Fruit fly (Drosophila melanogaster) whole organism, prepupa: ENCODE data around the gene CG43702.

ENCODE experiments used
- Blimp-1 ChIP-seq: fragments of 200-800 bp; sonication (Bioruptor generic); optimal IDR thresholded peaks from 3 replicates; lab custom pipeline; 2017; ENCODE audit warnings: missing biosample characterization, missing genetic modification characterization, mild to moderate bottlenecking, moderate library complexity, missing genetic modification reagents
- CG10631 ChIP-seq: fragments of 200-800 bp; sonication (Bioruptor generic); optimal IDR thresholded peaks from 2 replicates; lab custom pipeline; 2016; ENCODE audit warnings: missing biosample characterization, missing genetic modification characterization
- CG10669 ChIP-seq: fragments of 200-800 bp; sonication (Bioruptor generic); optimal IDR thresholded peaks from 3 replicates; lab custom pipeline; 2018; ENCODE audit warnings: missing biosample characterization, mild to moderate bottlenecking, missing genetic modification characterization, moderate library complexity
- CG11294 ChIP-seq: fragments of 200-800 bp; sonication (Bioruptor generic); IDR thresholded peaks from 2 replicates; pipeline ENCODE4 v1.3.6; 2022; ENCODE audit warnings: missing biosample characterization, missing genetic modification characterization
- CG11902 ChIP-seq: fragments of 200-800 bp; sonication (Bioruptor generic); optimal IDR thresholded peaks from 3 replicates; lab custom pipeline; 2016; ENCODE audit warnings: missing biosample characterization, missing genetic modification characterization
- CG1621 ChIP-seq: fragments of 200-800 bp; sonication (Bioruptor generic); optimal IDR thresholded peaks from 3 replicates; lab custom pipeline; 2018; ENCODE audit warnings: missing biosample characterization, mild to moderate bottlenecking, missing genetic modification characterization
- CG16779 ChIP-seq: fragments of 200-800 bp; sonication (Bioruptor generic); optimal IDR thresholded peaks from 3 replicates; lab custom pipeline; 2017; ENCODE audit warnings: missing biosample characterization, mild to moderate bottlenecking, missing genetic modification characterization
- CG31627 ChIP-seq: fragments of 200-800 bp; sonication (Bioruptor generic); optimal IDR thresholded peaks from 3 replicates; lab custom pipeline; 2016; ENCODE audit warnings: missing biosample characterization, missing genetic modification characterization
- CG32006 ChIP-seq: fragments of 200-800 bp; sonication (Bioruptor generic); optimal IDR thresholded peaks from 3 replicates; lab custom pipeline; 2017; ENCODE audit warnings: missing biosample characterization, mild to moderate bottlenecking, missing genetic modification characterization
- CG4318 ChIP-seq: fragments of 200-800 bp; sonication (Bioruptor generic); optimal IDR thresholded peaks from 3 replicates; lab custom pipeline; 2017; ENCODE audit warnings: missing biosample characterization, mild to moderate bottlenecking, missing genetic modification characterization
- CG6163 ChIP-seq: fragments of 200-800 bp; sonication (Bioruptor generic); IDR thresholded peaks from 3 replicates; pipeline ENCODE4 v1.3.6; 2022; ENCODE audit warnings: missing biosample characterization, missing genetic modification characterization
- CG6276 ChIP-seq: fragments of 200-800 bp; sonication (Bioruptor generic); optimal IDR thresholded peaks from 2 replicates; lab custom pipeline; 2017; ENCODE audit warnings: missing biosample characterization, mild to moderate bottlenecking, missing genetic modification characterization
- CG6792 ChIP-seq: fragments of 200-800 bp; sonication (Bioruptor generic); optimal IDR thresholded peaks from 3 replicates; lab custom pipeline; 2016; ENCODE audit warnings: missing biosample characterization, missing genetic modification characterization
- CG6808 ChIP-seq: fragments of 200-800 bp; sonication (Bioruptor generic); optimal IDR thresholded peaks from 3 replicates; lab custom pipeline; 2017; ENCODE audit warnings: missing biosample characterization, missing genetic modification characterization, mild to moderate bottlenecking, moderate library complexity, missing genetic modification reagents
- CG6854 ChIP-seq: fragments of 200-800 bp; sonication (Bioruptor generic); optimal IDR thresholded peaks from 2 replicates; lab custom pipeline; 2017; ENCODE audit warnings: missing biosample characterization, mild to moderate bottlenecking, missing genetic modification characterization
- CG7368 ChIP-seq: fragments of 200-800 bp; sonication (Bioruptor generic); optimal IDR thresholded peaks from 3 replicates; lab custom pipeline; 2016; ENCODE audit warnings: missing biosample characterization, missing genetic modification characterization
- CG8119 ChIP-seq: fragments of 200-800 bp; sonication (Bioruptor generic); IDR thresholded peaks from 3 replicates; pipeline ENCODE4 v1.3.6; 2022; ENCODE audit warnings: missing biosample characterization, missing genetic modification characterization
- CG8319 ChIP-seq: fragments of 200-800 bp; sonication (Bioruptor generic); optimal IDR thresholded peaks from 3 replicates; lab custom pipeline; 2016; ENCODE audit warnings: missing biosample characterization, missing genetic modification characterization
- CG9139 ChIP-seq: fragments of 200-800 bp; sonication (Bioruptor generic); optimal IDR thresholded peaks from 3 replicates; lab custom pipeline; 2017; ENCODE audit warnings: missing biosample characterization, mild to moderate bottlenecking, missing genetic modification characterization
- Eip75B ChIP-seq: fragments of 200-800 bp; sonication (Bioruptor generic); optimal IDR thresholded peaks from 3 replicates; lab custom pipeline; 2016; ENCODE audit warnings: missing biosample characterization, missing genetic modification characterization
- Eip78C ChIP-seq: fragments of 200-800 bp; sonication (Bioruptor generic); peaks from one replicate; lab custom pipeline; 2016; ENCODE audit warnings: missing biosample characterization, missing genetic modification characterization
- Eip93F ChIP-seq: fragments of 200-800 bp; sonication (Bioruptor generic); optimal IDR thresholded peaks from 2 replicates; lab custom pipeline; 2016; ENCODE audit warnings: missing biosample characterization, mild to moderate bottlenecking, missing genetic modification characterization
- Ets21C ChIP-seq: fragments of 200-800 bp; sonication (Bioruptor generic); optimal IDR thresholded peaks from 3 replicates; lab custom pipeline; 2016; ENCODE audit warnings: missing biosample characterization, missing genetic modification characterization
- Gug ChIP-seq: fragments of 200-800 bp; sonication (Bioruptor generic); IDR thresholded peaks from 2 replicates; pipeline ENCODE4 v1.3.6; 2022; ENCODE audit warnings: missing biosample characterization, missing genetic modification characterization
- Hr38 ChIP-seq: sonication (Bioruptor generic); optimal IDR thresholded peaks from 2 replicates; lab custom pipeline; 2016; ENCODE audit warnings: missing biosample characterization, missing genetic modification characterization
- Hr39 ChIP-seq: fragments of 200-800 bp; sonication (Bioruptor generic); optimal IDR thresholded peaks from 2 replicates; lab custom pipeline; 2016; ENCODE audit warnings: missing biosample characterization, missing genetic modification characterization
- Hr4 ChIP-seq: fragments of 200-800 bp; sonication (Bioruptor generic); optimal IDR thresholded peaks from 3 replicates; lab custom pipeline; 2016; ENCODE audit warnings: missing biosample characterization, missing genetic modification characterization
- Met ChIP-seq: fragments of 200-800 bp; sonication (Bioruptor generic); optimal IDR thresholded peaks from 3 replicates; lab custom pipeline; 2016; ENCODE audit warnings: missing biosample characterization, missing genetic modification characterization
- OdsH ChIP-seq: fragments of 200-800 bp; sonication (Bioruptor generic); optimal IDR thresholded peaks from 3 replicates; lab custom pipeline; 2016; ENCODE audit warnings: missing biosample characterization, missing genetic modification characterization
- Smox ChIP-seq: fragments of 200-800 bp; sonication (Bioruptor generic); optimal IDR thresholded peaks from 3 replicates; lab custom pipeline; 2016; ENCODE audit warnings: missing biosample characterization, missing genetic modification characterization
- Sox102F ChIP-seq: fragments of 200-800 bp; sonication (Bioruptor generic); optimal IDR thresholded peaks from 2 replicates; lab custom pipeline; 2016; ENCODE audit warnings: missing biosample characterization, mild to moderate bottlenecking, missing genetic modification characterization
- Sox14 ChIP-seq: fragments of 200-800 bp; sonication (Bioruptor generic); optimal IDR thresholded peaks from 3 replicates; lab custom pipeline; 2016; ENCODE audit warnings: missing biosample characterization, missing genetic modification characterization
- Sox15 ChIP-seq: fragments of 200-800 bp; sonication (Bioruptor generic); optimal IDR thresholded peaks from 3 replicates; lab custom pipeline; 2016; ENCODE audit warnings: missing biosample characterization, missing genetic modification characterization
- achi ChIP-seq: fragments of 200-800 bp; sonication (Bioruptor generic); optimal IDR thresholded peaks from 3 replicates; lab custom pipeline; 2016; ENCODE audit warnings: missing biosample characterization, missing genetic modification characterization
- acj6 ChIP-seq: fragments of 200-800 bp; sonication (Bioruptor generic); optimal IDR thresholded peaks from 3 replicates; lab custom pipeline; 2016; ENCODE audit warnings: missing biosample characterization, missing genetic modification characterization
- cyc ChIP-seq: fragments of 200-800 bp; sonication (Bioruptor generic); optimal IDR thresholded peaks from 3 replicates; lab custom pipeline; 2016; ENCODE audit warnings: missing biosample characterization, missing genetic modification characterization
- dac ChIP-seq: fragments of 200-800 bp; sonication (Bioruptor generic); optimal IDR thresholded peaks from 2 replicates; lab custom pipeline; 2017; ENCODE audit warnings: missing biosample characterization, mild to moderate bottlenecking, missing genetic modification characterization
- dsx ChIP-seq: fragments of 200-800 bp; optimal IDR thresholded peaks from 3 replicates; lab custom pipeline; 2019; ENCODE audit warnings: missing biosample characterization, mild to moderate bottlenecking, missing genetic modification characterization, moderate library complexity; ENCODE audit not compliant: poor library complexity, severe bottlenecking
- eg ChIP-seq: fragments of 200-800 bp; sonication (Bioruptor generic); IDR thresholded peaks from 3 replicates; pipeline ENCODE4 v1.3.6; 2022; ENCODE audit warnings: missing biosample characterization, missing genetic modification characterization
- esn ChIP-seq: fragments of 200-800 bp; sonication (Bioruptor generic); optimal IDR thresholded peaks from 2 replicates; lab custom pipeline; 2016; ENCODE audit warnings: missing biosample characterization, mild to moderate bottlenecking, missing genetic modification characterization, moderate library complexity
- fd59A ChIP-seq: fragments of 200-800 bp; sonication (Bioruptor generic); optimal IDR thresholded peaks from 2 replicates; lab custom pipeline; 2017; ENCODE audit warnings: missing biosample characterization, mild to moderate bottlenecking, missing genetic modification characterization, missing genetic modification reagents
- fd85E ChIP-seq: fragments of 200-800 bp; sonication (Bioruptor generic); optimal IDR thresholded peaks from 3 replicates; lab custom pipeline; 2016; ENCODE audit warnings: missing biosample characterization, missing genetic modification characterization
- fkh ChIP-seq: fragments of 200-800 bp; sonication (Bioruptor generic); optimal IDR thresholded peaks from 3 replicates; lab custom pipeline; 2017; ENCODE audit warnings: missing biosample characterization, mild to moderate bottlenecking, missing genetic modification characterization, moderate library complexity
- lz ChIP-seq: fragments of 200-800 bp; sonication (Bioruptor generic); optimal IDR thresholded peaks from 3 replicates; lab custom pipeline; 2016; ENCODE audit warnings: missing biosample characterization, missing genetic modification characterization
- net ChIP-seq: fragments of 200-800 bp; sonication (Bioruptor generic); optimal IDR thresholded peaks from 3 replicates; lab custom pipeline; 2016; ENCODE audit warnings: missing biosample characterization, missing genetic modification characterization
- salr ChIP-seq, 2 experiments: fragments of 200-800 bp; sonication (Bioruptor generic); optimal IDR thresholded peaks; 3 replicates each; lab custom pipeline; 2016 to 2018; ENCODE audit warnings: missing biosample characterization in 2 of 2, missing genetic modification characterization in 2 of 2, mild to moderate bottlenecking in 1 of 2
- spab ChIP-seq: fragments of 200-800 bp; sonication (Bioruptor generic); optimal IDR thresholded peaks from 2 replicates; lab custom pipeline; 2017; ENCODE audit warnings: missing biosample characterization, mild to moderate bottlenecking, missing genetic modification characterization, missing genetic modification reagents
- ss ChIP-seq, 2 experiments: fragments of 200-800 bp; sonication (Bioruptor generic); optimal IDR thresholded peaks; 2 replicates in 1 of 2; 3 replicates in 1 of 2; lab custom pipeline; 2017 to 2018; ENCODE audit warnings: mild to moderate bottlenecking in 2 of 2, missing biosample characterization in 2 of 2, missing genetic modification characterization in 2 of 2, moderate library complexity in 1 of 2
- svp ChIP-seq: fragments of 200-800 bp; sonication (Bioruptor generic); peaks from one replicate; lab custom pipeline; 2016; ENCODE audit warnings: missing biosample characterization, missing genetic modification characterization
- topi ChIP-seq: fragments of 200-800 bp; sonication (Bioruptor generic); optimal IDR thresholded peaks from 3 replicates; lab custom pipeline; 2016; ENCODE audit warnings: missing biosample characterization, missing genetic modification characterization

The CG43702 gene

DNA sequence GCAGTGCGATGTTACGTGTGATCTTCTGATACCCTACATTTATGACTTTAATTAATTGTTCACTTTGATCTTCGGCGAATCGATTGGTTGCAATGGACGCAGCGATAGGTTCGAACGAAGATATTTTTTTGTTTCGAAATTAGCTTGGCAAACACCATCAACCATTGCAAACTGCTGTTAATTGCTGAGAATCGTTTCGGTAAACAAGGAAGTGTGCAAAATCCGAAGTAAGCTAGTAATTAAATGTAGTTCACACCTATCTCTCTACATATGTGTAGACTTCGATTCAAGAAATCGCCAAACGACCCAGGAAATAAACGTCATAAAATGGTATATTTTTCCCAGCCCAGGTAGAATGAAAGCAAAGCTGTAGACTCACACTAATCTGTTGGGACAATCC is at the start of gene CG43702:
Gene CG43702 (plus strand): TSS at position 301 of the 400 bp plus-strand sequence.
- TF ChIP-seq eg (GFP tag; lab: Robert Waterston, UW) (no peak), CG10669 (no peak), CG8319 (GFP tag; lab: Kevin White, UChicago) (no peak), net (no peak), CG6854 (GFP tag; lab: Kevin White, UChicago) (no peak), Eip93F (no peak), esn (GFP tag; lab: Kevin White, UChicago) (no peak)

DNA sequence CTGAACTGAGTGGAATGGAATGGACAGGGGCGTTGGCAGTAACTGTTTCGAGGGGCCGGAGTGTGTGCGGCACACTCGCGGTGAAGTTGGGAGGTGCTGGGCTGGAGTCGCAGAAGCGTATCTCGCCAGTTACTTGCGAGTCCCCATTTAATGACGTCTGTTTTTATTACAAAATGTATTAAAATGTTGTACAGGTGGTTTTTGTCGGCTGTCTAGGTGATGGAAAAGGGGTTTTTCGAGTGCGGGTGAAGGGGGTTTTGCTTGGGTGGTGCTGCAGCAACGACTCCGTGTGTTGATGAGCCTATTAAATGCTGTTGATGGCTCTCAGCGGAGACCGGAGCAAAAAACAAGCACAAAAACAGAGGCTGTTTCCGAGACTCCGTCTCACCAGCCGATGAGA is 47.1 kb upstream of the CG43702 start:
- no peak for TF ChIP-seq Hr38 (GFP tag; lab: Kevin White, UChicago)
- peak; percentile 96 for TF ChIP-seq Eip78C (GFP tag; lab: Kevin White, UChicago)
- TF ChIP-seq CG31627 (GFP tag; lab: Kevin White, UChicago), result peak; percentile 40
- peak in 1 of 2 experiments; percentile 49 for TF ChIP-seq salr (GFP tag; optimal IDR thresholded peaks at IDR 0.05; lab: Kevin White, UChicago)
- peak; percentile 82 for TF ChIP-seq CG6163 (GFP tag; lab: Robert Waterston, UW)
- TF ChIP-seq CG32006 (GFP tag; lab: Kevin White, UChicago), result peak; percentile 58
- TF ChIP-seq Smox (GFP tag; lab: Kevin White, UChicago), result peak; percentile 32
- TF ChIP-seq Ets21C (GFP tag; lab: Kevin White, UChicago), result peak; percentile 9
- peak; percentile 59 for TF ChIP-seq CG10631 (GFP tag; lab: Kevin White, UChicago)
- TF ChIP-seq fd85E (GFP tag; lab: Kevin White, UChicago), result no peak
- peak; percentile 49 for TF ChIP-seq CG6792 (GFP tag; lab: Kevin White, UChicago)
- TF ChIP-seq dac (GFP tag; lab: Kevin White, UChicago), result peak; percentile 35
- peak; percentile 54 for TF ChIP-seq Gug
- TF ChIP-seq Eip75B (GFP tag; lab: Kevin White, UChicago), result peak; percentile 72
- TF ChIP-seq svp (GFP tag; lab: Kevin White, UChicago), result peak; percentile 61
- peak; percentile 50 for TF ChIP-seq Met (GFP tag; lab: Kevin White, UChicago)
- TF ChIP-seq eg (GFP tag; lab: Robert Waterston, UW), result 0 out of 3 replicates have a peak, but pooled peaks have one; percentile 50
- TF ChIP-seq Hr39 (GFP tag; lab: Kevin White, UChicago), result peak; percentile 45
- TF ChIP-seq CG11294 (GFP tag; lab: Robert Waterston, UW), result peak; percentile 20; the same call in 1 of the 2 replicates
- TF ChIP-seq CG6276 (GFP tag; lab: Kevin White, UChicago), result peak; percentile 36
- TF ChIP-seq CG8319 (GFP tag; lab: Kevin White, UChicago), result peak; percentile 38
- TF ChIP-seq achi, result peak; percentile 49
- TF ChIP-seq CG11902, result peak; percentile 34
- peak; percentile 59 for TF ChIP-seq CG7368
- TF ChIP-seq Eip93F, result no peak
- TF ChIP-seq acj6 (GFP tag; lab: Kevin White, UChicago), result peak; percentile 61
- TF ChIP-seq Sox102F (GFP tag; lab: Kevin White, UChicago), result peak; percentile 29
- TF ChIP-seq topi, result peak; percentile 60
- peak; percentile 34 for TF ChIP-seq Hr4 (GFP tag; lab: Kevin White, UChicago)
- TF ChIP-seq Sox15 (GFP tag; lab: Kevin White, UChicago), result peak; percentile 43
- peak; percentile 51 for TF ChIP-seq cyc (GFP tag; lab: Kevin White, UChicago)
- TF ChIP-seq CG1621 (tag; lab: Kevin White, UChicago), result peak; percentile 83
- TF ChIP-seq Sox14 (GFP tag; lab: Kevin White, UChicago), result peak; percentile 56
- TF ChIP-seq CG6808 (GFP tag; lab: Kevin White, UChicago), result peak; percentile 71
- no peak for TF ChIP-seq CG16779 (tag; lab: Kevin White, UChicago)
- peak; percentile 64 for TF ChIP-seq spab (GFP tag; lab: Kevin White, UChicago)
- TF ChIP-seq fkh (GFP tag; lab: Kevin White, UChicago), result no peak
- TF ChIP-seq CG9139 (GFP tag; lab: Kevin White, UChicago), result peak; percentile 41
- TF ChIP-seq CG4318 (GFP tag; lab: Kevin White, UChicago), result peak; percentile 1
- TF ChIP-seq ss (GFP tag; optimal IDR thresholded peaks at IDR 0.05; lab: Kevin White, UChicago), result peak; percentile 60 to 85
- no peak for TF ChIP-seq Blimp-1 (GFP tag; lab: Kevin White, UChicago)
- TF ChIP-seq CG8119, result peak; percentile 61; the same call in 2 of the 3 replicates
- TF ChIP-seq dsx (GFP tag; lab: Kevin White, UChicago), result peak; percentile 95
- no peak for TF ChIP-seq CG6854 (GFP tag; lab: Kevin White, UChicago)
- peak; percentile 65 for TF ChIP-seq fd59A (GFP tag; lab: Kevin White, UChicago)
- peak; percentile 62 for TF ChIP-seq OdsH (GFP tag; lab: Kevin White, UChicago)
- TF ChIP-seq lz, result peak; percentile 44
